Worm (Caenorhabditis elegans) whole organism, L3 larva: ENCODE results near the gene flp-4.

Experiments used
- aly-2 ChIP-seq: fragments of 150-350 bp; optimal IDR thresholded peaks from 2 replicates; lab custom pipeline; 2014; ENCODE audit warnings: missing biosample characterization, missing genetic modification characterization
- ceh-28 ChIP-seq: fragments of 150-350 bp; optimal IDR thresholded peaks from 2 replicates; lab custom pipeline; 2014; ENCODE audit warnings: missing biosample characterization, missing genetic modification reagents, missing genetic modification characterization
- fkh-10 ChIP-seq: sonication (generic microtip); optimal IDR thresholded peaks from 2 replicates; lab custom pipeline; 2017; ENCODE audit warnings: missing biosample characterization, missing genetic modification reagents, missing genetic modification characterization
- lin-39 ChIP-seq: fragments of 150-350 bp; optimal IDR thresholded peaks from 2 replicates; lab custom pipeline; 2018; ENCODE audit warnings: missing biosample characterization, missing genetic modification reagents, missing genetic modification characterization
- mml-1 ChIP-seq: fragments of 150-350 bp; sonication (generic microtip); optimal IDR thresholded peaks from 3 replicates; lab custom pipeline; 2014; ENCODE audit warnings: missing biosample characterization, missing genetic modification characterization
- nhr-12 ChIP-seq: fragments of 150-350 bp; optimal IDR thresholded peaks from 2 replicates; lab custom pipeline; 2014; ENCODE audit warnings: missing biosample characterization, missing genetic modification characterization
- nhr-23 ChIP-seq: fragments of 150-350 bp; optimal IDR thresholded peaks from 2 replicates; lab custom pipeline; 2014; ENCODE audit warnings: missing biosample characterization, missing genetic modification reagents, missing genetic modification characterization
- nhr-25 ChIP-seq: sonication (generic microtip); optimal IDR thresholded peaks from 2 replicates; lab custom pipeline; 2017; ENCODE audit warnings: missing biosample characterization, missing genetic modification characterization
- nhr-28 ChIP-seq: fragments of 150-350 bp; optimal IDR thresholded peaks from 2 replicates; lab custom pipeline; 2014; ENCODE audit warnings: missing biosample characterization, missing genetic modification characterization
- pqm-1 ChIP-seq: fragments of 150-350 bp; optimal IDR thresholded peaks from 2 replicates; lab custom pipeline; 2017; ENCODE audit warnings: missing biosample characterization, missing genetic modification characterization, inconsistent platforms
- skn-1 ChIP-seq: fragments of 150-350 bp; optimal IDR thresholded peaks from 2 replicates; lab custom pipeline; 2014; ENCODE audit warnings: missing biosample characterization, missing genetic modification characterization
- snpc-4 ChIP-seq: fragments of 150-350 bp; optimal IDR thresholded peaks from 2 replicates; lab custom pipeline; 2014; ENCODE audit warnings: missing biosample characterization, missing genetic modification characterization
- tbx-2 ChIP-seq: sonication (generic microtip); optimal IDR thresholded peaks from 2 replicates; lab custom pipeline; 2016; ENCODE audit warnings: mild to moderate bottlenecking, missing genetic modification characterization, missing compliant biosample characterization
- zag-1 ChIP-seq: fragments of 150-350 bp; optimal IDR thresholded peaks from 2 replicates; lab custom pipeline; 2014; ENCODE audit warnings: missing biosample characterization, missing genetic modification characterization

- no peak for TF ChIP-seq skn-1 (tag; lab: Kevin White, UChicago)
- TF ChIP-seq nhr-28: no peak
- peak; percentile 66 for TF ChIP-seq snpc-4 (tag; lab: Kevin White, UChicago)
- no peak for TF ChIP-seq mml-1 (tag; lab: Kevin White, UChicago)
- no peak for TF ChIP-seq pqm-1 (tag; lab: Kevin White, UChicago)
- no peak for TF ChIP-seq aly-2 (tag; lab: Kevin White, UChicago)
- TF ChIP-seq lin-39 (tag; lab: Kevin White, UChicago): peak; percentile 21
- no peak for TF ChIP-seq fkh-10
- TF ChIP-seq ceh-28: no peak
- no peak for TF ChIP-seq tbx-2 (tag; lab: Kevin White, UChicago)
- TF ChIP-seq nhr-23 (tag; lab: Kevin White, UChicago): no peak
- no peak for TF ChIP-seq zag-1 (tag; lab: Kevin White, UChicago)
- TF ChIP-seq nhr-25: peak; percentile 34
- no peak for TF ChIP-seq nhr-12 (tag; lab: Kevin White, UChicago)
Measured at ce11 chrII:10044961-10045360, 3.7 kb upstream of the flp-4 start, which contains the start of the genes F52H3.11 and bath-38.
